Fruit fly (Drosophila melanogaster) S2 (cell line): ENCODE measurements around the gene NfI.

Experiments
- CG8478 ChIP-seq: fragments of >200 bp; optimal IDR thresholded peaks from 2 replicates; lab custom pipeline; 2018
- CTCF ChIP-seq, 2 experiments: fragments of >200 bp; optimal IDR thresholded peaks; 2 replicates each; lab custom pipeline; 2018

dm6 chr4:254697-255096 is 21.5 kb downstream of the NfI start, which contains the start of gene RhoGAP102A:
- TF ChIP-seq CTCF (optimal IDR thresholded peaks at IDR 0.05; lab: Kevin White, UChicago) (no peak), CG8478 (lab: Kevin White, UChicago) (no peak)
